Worm (Caenorhabditis elegans): ENCODE measurements around the gene Y39A1A.24.
A peak's percentile ranks its signal among the peaks of the same experiment; 100 is the strongest.

Y39A1A.24 gene

ce11 chrIII:10612333-10612732 lies at the start of gene Y39A1A.24:
TSS of gene Y39A1A.24 (plus strand) at chrIII:10612633.
- TF ChIP-seq nhr-84 (tag; optimal IDR thresholded peaks at IDR 0.05) (no peak), lin-15B (tag; optimal IDR thresholded peaks at IDR 0.05) (no peak), mef-2 (tag; optimal IDR thresholded peaks at IDR 0.05) (no peak), elt-2 (tag; optimal IDR thresholded peaks at IDR 0.05) (no peak), nhr-76 (tag; optimal IDR thresholded peaks at IDR 0.05) (no peak), nhr-28 (tag; optimal IDR thresholded peaks at IDR 0.05) (no peak), rnt-1 (tag; optimal IDR thresholded peaks at IDR 0.05) (no peak), snpc-4 (tag; optimal IDR thresholded peaks at IDR 0.05) (no peak), hlh-4 (tag; optimal IDR thresholded peaks at IDR 0.05) (no peak), skn-1 (tag; optimal IDR thresholded peaks at IDR 0.05) (no peak), lir-3 (tag; optimal IDR thresholded peaks at IDR 0.05; ENCODE audit: poor library complexity) (no peak), C04F5.9 (tag; optimal IDR thresholded peaks at IDR 0.05) (no peak), dpl-1 (GFP tag; optimal IDR thresholded peaks at IDR 0.05) (no peak), sptf-1 (tag; optimal IDR thresholded peaks at IDR 0.05) (no peak), lin-39 (tag; optimal IDR thresholded peaks at IDR 0.05) (no peak), ces-1 (GFP tag; optimal IDR thresholded peaks at IDR 0.05) (no peak), grh-1 (GFP tag; IDR thresholded peaks at IDR 0.05) (no peak)

- TF ChIP-seq blmp-1 (tag; optimal IDR thresholded peaks at IDR 0.05) (peak; percentile 2), zip-4 (GFP tag; optimal IDR thresholded peaks at IDR 0.05) (no peak), ceh-88 (GFP tag; IDR thresholded peaks at IDR 0.05) (no peak), mef-2 (tag; optimal IDR thresholded peaks at IDR 0.05) (no peak), elt-2 (tag; optimal IDR thresholded peaks at IDR 0.05) (peak; percentile 22), unc-30 (tag; optimal IDR thresholded peaks at IDR 0.05) (no peak), snu-23 (GFP tag; optimal IDR thresholded peaks at IDR 0.05) (peak; percentile 29), mdl-1 (tag; optimal IDR thresholded peaks at IDR 0.05) (peak in 1 of 2 experiments; percentile 4), dpl-1 (GFP tag; optimal IDR thresholded peaks at IDR 0.05) (no peak), ceh-82 (tag; optimal IDR thresholded peaks at IDR 0.05) (no peak), elt-3 (tag; optimal IDR thresholded peaks at IDR 0.05) (peak in 4 of 6 experiments; percentile 52 to 79 (median 77)), isw-1 (GFP tag; IDR thresholded peaks at IDR 0.05) (no peak), ztf-4 (tag; optimal IDR thresholded peaks at IDR 0.05) (no peak), lin-35 (GFP tag; optimal IDR thresholded peaks at IDR 0.05) (peak in 1 of 2 experiments; percentile 19), hlh-17 (GFP tag; optimal IDR thresholded peaks at IDR 0.05; ENCODE audit: borderline replicate concordance) (no peak), unc-98 (GFP tag; IDR thresholded peaks at IDR 0.05) (no peak), pqm-1 (tag; optimal IDR thresholded peaks at IDR 0.05) (no peak), mep-1 (tag; optimal IDR thresholded peaks at IDR 0.05) (no peak), lsy-2 (tag; optimal IDR thresholded peaks at IDR 0.05) (peak in 1 of 2 experiments; percentile 7), nhr-20 (tag; optimal IDR thresholded peaks at IDR 0.05) (peak; percentile 36)
These were observed 46.5 kb upstream of the Y39A1A.24 start, which contains the start of gene acdh-11 for ce11 chrIII:10565926-10566325. TSS of gene acdh-11 (plus strand) at chrIII:10566258.

ce11 chrIII:10569246-10569645 lies 43.2 kb upstream of the Y39A1A.24 start:
- TF ChIP-seq nhr-84 (tag; optimal IDR thresholded peaks at IDR 0.05) = no peak
- TF ChIP-seq unc-86 (tag; optimal IDR thresholded peaks at IDR 0.05) = no peak
- no peak for TF ChIP-seq hpl-2 (GFP tag; optimal IDR thresholded peaks at IDR 0.05)
- TF ChIP-seq unc-30 (tag; optimal IDR thresholded peaks at IDR 0.05) = no peak
- no peak for TF ChIP-seq egl-13 (tag; optimal IDR thresholded peaks at IDR 0.05)
- no peak for TF ChIP-seq nhr-47 (tag; optimal IDR thresholded peaks at IDR 0.05)
- no peak for TF ChIP-seq C16A3.4 (tag; optimal IDR thresholded peaks at IDR 0.05)
- TF ChIP-seq nhr-76 (tag; optimal IDR thresholded peaks at IDR 0.05) = no peak
- TF ChIP-seq nhr-71 (tag; optimal IDR thresholded peaks at IDR 0.05) = no peak
- no peak for TF ChIP-seq efl-3 (GFP tag; optimal IDR thresholded peaks at IDR 0.05)
- TF ChIP-seq snu-23 (GFP tag; optimal IDR thresholded peaks at IDR 0.05) = no peak
- TF ChIP-seq fos-1 (tag; optimal IDR thresholded peaks at IDR 0.05) = no peak
- no peak for TF ChIP-seq ceh-8 (GFP tag; optimal IDR thresholded peaks at IDR 0.05)
- no peak for TF ChIP-seq irx-1 (tag; optimal IDR thresholded peaks at IDR 0.05)
- no peak for TF ChIP-seq lin-14 (GFP tag; optimal IDR thresholded peaks at IDR 0.05)
- no peak for TF ChIP-seq nhr-20 (tag; optimal IDR thresholded peaks at IDR 0.05)
- no peak for TF ChIP-seq hlh-17 (GFP tag; optimal IDR thresholded peaks at IDR 0.05; ENCODE audit: borderline replicate concordance)
- no peak for TF ChIP-seq egl-27 (tag; optimal IDR thresholded peaks at IDR 0.05)
- no peak for TF ChIP-seq nhr-237 (tag; optimal IDR thresholded peaks at IDR 0.05)
- TF ChIP-seq blmp-1 (tag; optimal IDR thresholded peaks at IDR 0.05) = no peak
